Worm (Caenorhabditis elegans) whole organism, young adult: ENCODE measurements around the gene T21D12.11.

ENCODE experiments used
- F55B11.4 ChIP-seq: sonication (generic microtip); optimal IDR thresholded peaks from 2 replicates; lab custom pipeline; 2016; ENCODE audit warnings: missing compliant biosample characterization, missing genetic modification characterization, borderline replicate concordance; ENCODE audit not compliant: insufficient read depth
- ama-1 ChIP-seq, 3 experiments: fragments of 150-350 bp in 1 of 3; sonication (generic microtip) in 2 of 3; optimal IDR thresholded peaks; 2 replicates each; lab custom pipeline; 2014 to 2018; ENCODE audit warnings: missing biosample characterization in 2 of 3, missing genetic modification characterization in 2 of 3, missing genetic modification reagents in 2 of 3
- aptf-3 ChIP-seq: fragments of 200-800 bp; sonication (Bioruptor generic); IDR thresholded peaks from 2 replicates; pipeline ENCODE4 v1.3.6; 2022; ENCODE audit warnings: missing genetic modification characterization, missing compliant biosample characterization
- athp-1 ChIP-seq: sonication (generic microtip); optimal IDR thresholded peaks from 2 replicates; lab custom pipeline; 2017; ENCODE audit warnings: mild to moderate bottlenecking, missing genetic modification characterization, missing compliant biosample characterization
- ceh-91 ChIP-seq: fragments of 200-800 bp; sonication (Bioruptor generic); IDR thresholded peaks from 2 replicates; pipeline ENCODE4 v1.3.6; 2022; ENCODE audit warnings: missing genetic modification reagents, missing genetic modification characterization, missing compliant biosample characterization
- dpl-1 ChIP-seq: fragments of 150-350 bp; optimal IDR thresholded peaks from 2 replicates; lab custom pipeline; 2014; ENCODE audit warnings: missing biosample characterization, missing genetic modification reagents, missing genetic modification characterization
- egl-44 ChIP-seq: fragments of 200-800 bp; sonication (Bioruptor generic); IDR thresholded peaks from 2 replicates; pipeline ENCODE4 v1.3.6; 2022; ENCODE audit warnings: missing genetic modification reagents, missing genetic modification characterization, missing compliant biosample characterization
- egrh-3 ChIP-seq: fragments of 200-800 bp; sonication (Bioruptor generic); IDR thresholded peaks from 2 replicates; pipeline ENCODE4 v1.3.6; 2022; ENCODE audit warnings: missing genetic modification reagents, missing genetic modification characterization, missing compliant biosample characterization
- ets-4 ChIP-seq: fragments of 200-800 bp; sonication (Bioruptor generic); optimal IDR thresholded peaks from 2 replicates; lab custom pipeline; 2018; ENCODE audit warnings: mild to moderate bottlenecking, missing genetic modification characterization, missing compliant biosample characterization
- lir-1 ChIP-seq: fragments of 200-800 bp; sonication (Bioruptor generic); conservative IDR thresholded peaks from 2 replicates; pipeline ENCODE4 v1.3.6; 2022; ENCODE audit warnings: missing genetic modification reagents, missing genetic modification characterization, missing compliant biosample characterization
- madf-10 ChIP-seq: sonication (generic microtip); optimal IDR thresholded peaks from 2 replicates; lab custom pipeline; 2016; ENCODE audit warnings: mild to moderate bottlenecking, missing genetic modification characterization, missing compliant biosample characterization
- pha-4 ChIP-seq: fragments of 150-350 bp; sonication (generic microtip); optimal IDR thresholded peaks from 2 replicates; lab custom pipeline; 2014; ENCODE audit warnings: missing biosample characterization, missing genetic modification reagents, missing genetic modification characterization
- sdz-38 ChIP-seq: sonication (generic microtip); optimal IDR thresholded peaks from 2 replicates; lab custom pipeline; 2016; ENCODE audit warnings: missing genotype, missing genetic modification characterization, missing compliant biosample characterization
- ztf-25 ChIP-seq: fragments of 200-800 bp; sonication (Bioruptor generic); IDR thresholded peaks from 2 replicates; pipeline ENCODE4 v1.3.6; 2022; ENCODE audit warnings: missing genetic modification reagents, missing genetic modification characterization, missing compliant biosample characterization

DNA sequence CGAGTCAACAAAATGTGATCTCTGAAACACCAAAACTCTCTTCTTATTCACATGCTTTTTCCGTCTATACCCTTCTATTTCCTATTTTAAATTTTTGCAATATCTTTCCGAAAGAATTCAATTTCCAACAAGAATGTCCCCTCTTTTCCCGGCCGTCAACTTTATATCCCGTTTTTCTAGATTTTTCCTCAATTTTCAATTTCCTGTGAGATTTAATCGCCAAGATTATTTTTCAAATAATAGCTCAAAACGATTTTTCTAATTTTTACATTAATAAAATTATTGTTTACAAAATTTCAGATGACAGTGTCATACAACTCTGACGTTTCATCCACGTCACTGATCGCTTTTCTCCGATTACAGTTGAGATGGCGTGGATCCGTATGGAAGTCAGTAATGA is 14.1 kb downstream of the T21D12.11 start, which contains the start of gene best-19:
- no peak for TF ChIP-seq pha-4 (tag; lab: Kevin White, UChicago)
- no peak for TF ChIP-seq egrh-3
- TF ChIP-seq athp-1 (tag; lab: Kevin White, UChicago) = no peak
- no peak for TF ChIP-seq aptf-3 (GFP tag; lab: Robert Waterston, UW)
- TF ChIP-seq lir-1 (GFP tag; lab: Robert Waterston, UW) = no peak
- TF ChIP-seq dpl-1 (GFP tag; lab: Kevin White, UChicago) = no peak
- no peak for TF ChIP-seq sdz-38 (tag; lab: Kevin White, UChicago)
- no peak for TF ChIP-seq ama-1 (optimal IDR thresholded peaks at IDR 0.05; lab: Kevin White, UChicago)
- no peak for TF ChIP-seq ama-1 (GFP tag; optimal IDR thresholded peaks at IDR 0.05; lab: Kevin White, UChicago)
- no peak for TF ChIP-seq ceh-91 (GFP tag; lab: Robert Waterston, UW)
- TF ChIP-seq ztf-25 = no peak
- TF ChIP-seq ets-4 = no peak
- no peak for TF ChIP-seq F55B11.4 (tag; lab: Kevin White, UChicago)
- TF ChIP-seq egl-44 (GFP tag; lab: Robert Waterston, UW) = no peak
- no peak for TF ChIP-seq madf-10 (tag; lab: Kevin White, UChicago)
